Fruit fly (Drosophila melanogaster) whole organism, wandering third instar larva: ENCODE data around the gene Use1.

Experiments
- Abd-B ChIP-seq: fragments of >200 bp; optimal IDR thresholded peaks from 2 replicates; lab custom pipeline; 2017; ENCODE audit warnings: missing biosample characterization, missing genetic modification characterization
- CG32264 ChIP-seq: fragments of 200-800 bp; sonication (Bioruptor generic); optimal IDR thresholded peaks from 2 replicates; lab custom pipeline; 2016; ENCODE audit warnings: missing biosample characterization, missing genetic modification characterization
- Dfd ChIP-seq: fragments of >200 bp; optimal IDR thresholded peaks from 2 replicates; lab custom pipeline; 2017; ENCODE audit warnings: missing biosample characterization, missing genetic modification characterization
- Dif ChIP-seq: fragments of 200-275, 200-300 bp; sonication (Bioruptor generic); optimal IDR thresholded peaks from 2 replicates; lab custom pipeline; 2018; ENCODE audit warnings: missing biosample characterization, missing genetic modification characterization; ENCODE audit not compliant: partially characterized antibody
- HLH106 ChIP-seq: fragments of 200-800 bp; optimal IDR thresholded peaks from 3 replicates; lab custom pipeline; 2019; ENCODE audit warnings: missing biosample characterization, mild to moderate bottlenecking, missing genetic modification characterization, moderate library complexity
- Hnf4 ChIP-seq: fragments of 200-800 bp; sonication (Bioruptor generic); optimal IDR thresholded peaks from 2 replicates; lab custom pipeline; 2016; ENCODE audit warnings: missing biosample characterization, mild to moderate bottlenecking, missing genetic modification characterization
- Hr78 ChIP-seq: fragments of >200 bp; optimal IDR thresholded peaks from 2 replicates; lab custom pipeline; 2017; ENCODE audit warnings: missing biosample characterization, missing genetic modification characterization
- Hr83 ChIP-seq: fragments of 200-300 bp; sonication (Bioruptor generic); optimal IDR thresholded peaks from 2 replicates; lab custom pipeline; 2016; ENCODE audit warnings: missing biosample characterization, mild to moderate bottlenecking, missing genetic modification characterization, moderate library complexity; ENCODE audit not compliant: poor library complexity, severe bottlenecking
- Jra ChIP-seq: sonication (Bioruptor generic); optimal IDR thresholded peaks from 2 replicates; lab custom pipeline; 2016; ENCODE audit warnings: missing biosample characterization, missing genetic modification characterization
- Mio ChIP-seq: sonication (Bioruptor generic); optimal IDR thresholded peaks from 2 replicates; lab custom pipeline; 2016; ENCODE audit warnings: missing biosample characterization, missing genetic modification characterization
- Myc ChIP-seq: fragments of >200 bp; optimal IDR thresholded peaks from 2 replicates; lab custom pipeline; 2017
- N ChIP-seq: fragments of >200 bp; optimal IDR thresholded peaks from 2 replicates; lab custom pipeline; 2018; ENCODE audit warnings: missing biosample characterization, missing external identifiers, missing genetic modification characterization
- OdsH ChIP-seq: fragments of 200-800 bp; sonication (Bioruptor generic); optimal IDR thresholded peaks from 2 replicates; lab custom pipeline; 2016; ENCODE audit warnings: missing biosample characterization, mild to moderate bottlenecking, missing genetic modification characterization
- Rel ChIP-seq, 2 experiments: fragments of 200-800 bp; sonication (Bioruptor generic) in 1 of 2; optimal IDR thresholded peaks; 2 replicates in 1 of 2; 3 replicates in 1 of 2; lab custom pipeline; 2016 to 2019; ENCODE audit warnings: mild to moderate bottlenecking in 2 of 2, missing biosample characterization in 2 of 2, missing genetic modification characterization in 2 of 2, moderate library complexity in 1 of 2
- Sp1 ChIP-seq: fragments of 200-800 bp; sonication (Bioruptor generic); optimal IDR thresholded peaks from 3 replicates; lab custom pipeline; 2019; ENCODE audit warnings: missing biosample characterization, mild to moderate bottlenecking, missing genetic modification characterization, moderate library complexity
- dl ChIP-seq, 2 experiments: fragments of 175-275, 200-275 bp in 1 of 2; fragments of 200-275 bp in 1 of 2; sonication (Bioruptor generic); optimal IDR thresholded peaks; lab custom pipeline; 2018; ENCODE audit warnings: mild to moderate bottlenecking in 2 of 2, missing biosample characterization in 2 of 2, missing genetic modification characterization in 2 of 2, moderate library complexity in 2 of 2; ENCODE audit not compliant: partially characterized antibody in 2 of 2, insufficient read depth in 1 of 2
- dmrt93B ChIP-seq: fragments of 200-800 bp; sonication (Bioruptor generic); optimal IDR thresholded peaks from 2 replicates; lab custom pipeline; 2018; ENCODE audit warnings: missing biosample characterization, mild to moderate bottlenecking, missing genetic modification characterization
- dsf ChIP-seq: sonication (Bioruptor generic); optimal IDR thresholded peaks from 2 replicates; lab custom pipeline; 2016; ENCODE audit warnings: missing biosample characterization, missing genetic modification characterization, borderline replicate concordance
- ey ChIP-seq: fragments of 200-800 bp; sonication (Bioruptor generic); optimal IDR thresholded peaks from 2 replicates; lab custom pipeline; 2016; ENCODE audit warnings: missing biosample characterization, missing genetic modification characterization
- foxo ChIP-seq, 2 experiments: fragments of 200-800 bp; sonication (Bioruptor generic); optimal IDR thresholded peaks; 2 replicates in 1 of 2; 3 replicates in 1 of 2; lab custom pipeline; 2016 to 2017; ENCODE audit warnings: missing biosample characterization in 2 of 2, missing genetic modification characterization in 2 of 2
- h ChIP-seq: fragments of 200-800 bp; sonication (Bioruptor generic); optimal IDR thresholded peaks from 3 replicates; lab custom pipeline; 2016; ENCODE audit warnings: missing biosample characterization, mild to moderate bottlenecking, missing genetic modification characterization
- lola ChIP-seq: fragments of >200 bp; optimal IDR thresholded peaks from 2 replicates; lab custom pipeline; 2017; ENCODE audit warnings: missing biosample characterization, missing genetic modification characterization
- psq ChIP-seq: fragments of 200-800 bp; sonication (Bioruptor generic); optimal IDR thresholded peaks from 3 replicates; lab custom pipeline; 2017; ENCODE audit warnings: missing biosample characterization, mild to moderate bottlenecking, missing genetic modification characterization, moderate library complexity
- rgr ChIP-seq: fragments of 200-800 bp; sonication (Bioruptor generic); optimal IDR thresholded peaks from 3 replicates; lab custom pipeline; 2016; ENCODE audit warnings: missing biosample characterization, mild to moderate bottlenecking, missing genetic modification characterization
- sage ChIP-seq: fragments of 200-800 bp; sonication (Bioruptor generic); optimal IDR thresholded peaks from 2 replicates; lab custom pipeline; 2016; ENCODE audit warnings: missing biosample characterization, mild to moderate bottlenecking, missing genetic modification characterization
- tai ChIP-seq: sonication (Bioruptor generic); optimal IDR thresholded peaks from 2 replicates; lab custom pipeline; 2016; ENCODE audit warnings: missing biosample characterization, missing genetic modification characterization
- woc ChIP-seq: sonication (Bioruptor generic); optimal IDR thresholded peaks from 2 replicates; lab custom pipeline; 2016; ENCODE audit warnings: missing biosample characterization, mild to moderate bottlenecking, missing genetic modification characterization

The Use1 gene

DNA sequence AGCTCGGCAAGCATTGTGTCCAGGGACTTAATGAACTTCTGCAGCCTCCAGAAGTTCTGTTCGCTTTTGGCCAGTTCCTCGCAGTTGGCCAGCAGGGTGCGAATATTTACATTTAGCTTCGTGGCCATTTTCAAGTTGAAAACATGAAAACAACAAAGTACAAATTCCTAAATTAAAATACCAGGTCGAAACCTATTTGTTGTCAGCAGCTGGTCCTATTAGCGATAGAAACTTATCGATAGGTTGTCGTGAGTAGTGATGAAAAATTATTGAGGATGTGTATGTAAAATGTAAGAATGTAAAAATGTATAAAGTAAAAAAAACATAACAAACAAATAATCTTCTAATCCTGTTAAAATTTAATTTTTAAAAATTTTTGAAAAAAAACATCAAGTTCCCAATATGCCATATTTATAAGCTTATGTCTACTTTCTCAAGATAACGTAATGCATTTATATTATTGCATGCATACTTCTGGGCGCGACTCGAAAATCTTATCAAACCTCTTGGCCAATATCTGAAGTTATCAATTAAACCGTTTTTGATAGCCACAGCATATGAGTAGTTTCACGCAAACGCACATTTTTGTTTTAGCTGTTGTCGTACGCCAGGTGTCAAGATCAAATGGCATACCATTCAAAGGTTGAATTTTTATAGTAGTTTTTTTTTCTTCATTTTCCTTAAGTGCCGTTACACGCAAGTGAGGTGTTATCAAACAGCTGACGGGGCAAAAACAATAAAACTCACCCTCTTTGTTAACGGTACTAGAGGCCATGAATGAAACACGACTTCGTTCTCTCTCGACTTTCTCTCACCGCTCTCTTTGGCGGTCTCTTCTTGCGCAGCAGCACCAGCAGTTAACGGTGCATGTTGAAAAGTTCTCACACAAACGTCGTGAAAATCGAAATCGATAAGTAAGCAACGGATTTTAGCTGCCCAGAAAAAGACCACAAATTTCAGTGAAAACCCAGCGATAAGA is at the start of gene Use1, which contains the start of gene nwk:
Use1 (minus strand) TSS at position 206 of the 979 bp plus-strand sequence.
nwk (plus strand) TSS at position 885 of the 979 bp plus-strand sequence.
- TF ChIP-seq HLH106 (tag; lab: Kevin White, UChicago) (no peak), tai (GFP tag; lab: Kevin White, UChicago) (peak; percentile 11), Dif (GFP tag; lab: Kevin White, UChicago) (peak; percentile 29), OdsH (GFP tag; lab: Kevin White, UChicago) (no peak), Rel (GFP tag; optimal IDR thresholded peaks at IDR 0.05; lab: Kevin White, UChicago) (no peak), Rel (tag; optimal IDR thresholded peaks at IDR 0.05; lab: Kevin White, UChicago) (peak; percentile 17), lola (no peak), Mio (GFP tag; lab: Kevin White, UChicago) (no peak), Sp1 (GFP tag; lab: Kevin White, UChicago) (no peak), dl (GFP tag; optimal IDR thresholded peaks at IDR 0.05; lab: Kevin White, UChicago; ENCODE audit: insufficient read depth in 1 of 2, partially characterized antibody in 2 of 2) (peak in 1 of 2 experiments; percentile 16), ey (no peak), psq (no peak), Myc (lab: Kevin White, UChicago) (peak; percentile 18), h (GFP tag; lab: Kevin White, UChicago) (peak; percentile 1), dsf (GFP tag; lab: Kevin White, UChicago) (no peak)

DNA sequence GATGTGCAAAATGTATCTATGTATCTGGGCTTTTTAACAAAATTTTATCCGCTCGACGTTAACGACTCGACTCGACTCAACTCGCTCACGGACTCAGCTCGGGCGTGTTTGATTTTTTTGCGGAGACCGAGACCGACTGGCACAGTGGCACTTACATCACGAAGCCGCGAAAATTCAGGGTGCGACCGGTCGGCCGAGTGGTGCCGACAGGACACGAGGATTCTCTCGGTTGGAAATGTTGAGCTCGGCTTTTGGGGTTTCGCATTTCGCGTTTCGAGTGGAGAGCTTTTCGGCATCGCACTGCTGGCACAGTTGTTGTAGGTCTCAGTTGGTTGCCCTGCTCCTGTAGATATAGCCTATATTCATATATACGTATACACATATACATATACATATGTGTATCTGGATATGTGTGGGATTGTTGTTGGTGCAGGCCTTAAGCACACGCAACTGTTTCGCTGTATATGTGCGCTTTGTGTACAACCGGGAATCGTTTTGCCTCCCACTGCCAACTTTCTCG is 45.1 kb upstream of the Use1 start, which contains the start of gene Rdl:
Rdl (minus strand) TSS at position 97 of the 520 bp plus-strand sequence.
- TF ChIP-seq Dif (GFP tag; lab: Kevin White, UChicago) (no peak), Sp1 (GFP tag; lab: Kevin White, UChicago) (no peak), Abd-B (GFP tag; lab: Kevin White, UChicago) (no peak), rgr (GFP tag; lab: Kevin White, UChicago) (no peak), h (GFP tag; lab: Kevin White, UChicago) (no peak), N (GFP tag; lab: Kevin White, UChicago) (no peak), tai (GFP tag; lab: Kevin White, UChicago) (no peak), Jra (GFP tag; lab: Kevin White, UChicago) (no peak), HLH106 (tag; lab: Kevin White, UChicago) (no peak), foxo (GFP tag; optimal IDR thresholded peaks at IDR 0.05; lab: Kevin White, UChicago) (no peak), sage (no peak), Hnf4 (GFP tag; lab: Kevin White, UChicago) (no peak), psq (no peak), dl (GFP tag; optimal IDR thresholded peaks at IDR 0.05; lab: Kevin White, UChicago; ENCODE audit: insufficient read depth in 1 of 2, partially characterized antibody in 2 of 2) (no peak)
- TF ChIP-seq, all 38 proteins: peak for 0

- TF ChIP-seq Dfd (GFP tag; lab: Kevin White, UChicago), result peak; percentile 99
- TF ChIP-seq Jra (GFP tag; lab: Kevin White, UChicago), result no peak
Observed at dm6 chr3L:9151183-9151786, 14.3 kb upstream of the Use1 start.

DNA sequence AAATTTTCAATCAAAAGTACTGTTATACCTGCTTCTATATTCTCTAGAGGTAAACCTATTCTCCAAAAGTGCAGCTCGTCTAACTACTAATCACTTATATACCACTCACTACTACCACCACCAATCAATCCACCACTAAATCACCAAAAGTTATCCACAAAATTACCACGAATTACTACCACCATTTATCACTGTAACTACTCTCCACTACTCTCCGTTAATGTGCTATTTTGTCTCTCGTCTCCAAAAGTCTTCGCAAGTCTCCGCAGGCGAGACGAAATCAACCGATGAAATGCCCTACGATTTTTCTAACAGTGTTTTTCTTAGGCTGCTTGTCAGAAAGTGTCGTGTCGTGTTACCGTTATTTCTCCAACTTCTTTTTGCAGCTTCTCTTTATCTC is 5.0 kb upstream of the Use1 start:
- TF ChIP-seq psq (no peak), Rel (GFP tag; optimal IDR thresholded peaks at IDR 0.05; lab: Kevin White, UChicago) (no peak), Rel (tag; optimal IDR thresholded peaks at IDR 0.05; lab: Kevin White, UChicago) (no peak), Mio (GFP tag; lab: Kevin White, UChicago) (no peak), ey (no peak), Hnf4 (GFP tag; lab: Kevin White, UChicago) (no peak), woc (GFP tag; lab: Kevin White, UChicago) (no peak), rgr (GFP tag; lab: Kevin White, UChicago) (no peak), Hr83 (GFP tag; lab: Kevin White, UChicago) (no peak), dl (GFP tag; optimal IDR thresholded peaks at IDR 0.05; lab: Kevin White, UChicago; ENCODE audit: insufficient read depth in 1 of 2, partially characterized antibody in 2 of 2) (no peak), Myc (lab: Kevin White, UChicago) (no peak), Dif (GFP tag; lab: Kevin White, UChicago) (no peak), CG32264 (GFP tag; lab: Kevin White, UChicago) (no peak), Hr78 (GFP tag; lab: Kevin White, UChicago) (no peak), dmrt93B (GFP tag; lab: Kevin White, UChicago) (no peak)
- TF ChIP-seq, all 38 proteins: peak for 0
